Fruit fly (Drosophila melanogaster): ENCODE measurements around the gene CG42724.

Gene CG42724

dm6 chr3R:6401522-6401844 is 33.4 kb upstream of the CG42724 start:
- TF ChIP-seq CG6276 (GFP tag; optimal IDR thresholded peaks at IDR 0.05): no peak
- no peak for TF ChIP-seq CG8632 (GFP tag; optimal IDR thresholded peaks at IDR 0.05)
- no peak for TF ChIP-seq CG15336 (GFP tag; IDR thresholded peaks at IDR 0.05)
- TF ChIP-seq CG8119 (GFP tag; IDR thresholded peaks at IDR 0.05): no peak
- no peak for TF ChIP-seq CG11762 (GFP tag; optimal IDR thresholded peaks at IDR 0.05; ENCODE audit: insufficient read depth)
- TF ChIP-seq Smox (GFP tag; optimal IDR thresholded peaks at IDR 0.05): peak; percentile 57
- TF ChIP-seq topi (GFP tag; optimal IDR thresholded peaks at IDR 0.05): peak; percentile 62
- no peak for TF ChIP-seq Sox15 (GFP tag; optimal IDR thresholded peaks at IDR 0.05)
- no peak for TF ChIP-seq CG6808 (GFP tag; optimal IDR thresholded peaks at IDR 0.05)
- TF ChIP-seq Hr39 (GFP tag; optimal IDR thresholded peaks at IDR 0.05): peak; percentile 60
- TF ChIP-seq CG4318 (GFP tag; optimal IDR thresholded peaks at IDR 0.05): no peak
- peak; percentile 49 for TF ChIP-seq lz (GFP tag; optimal IDR thresholded peaks at IDR 0.05)
- no peak for TF ChIP-seq spab (GFP tag; optimal IDR thresholded peaks at IDR 0.05)
- TF ChIP-seq Eip93F (GFP tag; optimal IDR thresholded peaks at IDR 0.05): no peak
- TF ChIP-seq CG8319 (GFP tag; optimal IDR thresholded peaks at IDR 0.05): no peak
- TF ChIP-seq eg (GFP tag; IDR thresholded peaks at IDR 0.05): 0 out of 3 replicates have a peak, but pooled peaks have one; percentile 25
- TF ChIP-seq Hr4 (GFP tag; optimal IDR thresholded peaks at IDR 0.05): no peak
- TF ChIP-seq Eip78C (GFP tag): peak; percentile 55
- no peak for TF ChIP-seq Sox14 (GFP tag; optimal IDR thresholded peaks at IDR 0.05)
- no peak for TF ChIP-seq CG6792 (GFP tag; optimal IDR thresholded peaks at IDR 0.05)
- TF ChIP-seq Eip75B (GFP tag; optimal IDR thresholded peaks at IDR 0.05): no peak
- no peak for TF ChIP-seq Lpt (GFP tag; optimal IDR thresholded peaks at IDR 0.05)
- TF ChIP-seq CG6163 (GFP tag; IDR thresholded peaks at IDR 0.05): no peak
- no peak for TF ChIP-seq fd59A (GFP tag; optimal IDR thresholded peaks at IDR 0.05)
- no peak for TF ChIP-seq salr (GFP tag; optimal IDR thresholded peaks at IDR 0.05)
- TF ChIP-seq CG31627 (GFP tag; optimal IDR thresholded peaks at IDR 0.05): peak; percentile 52
- no peak for TF ChIP-seq ss (GFP tag; optimal IDR thresholded peaks at IDR 0.05)
- TF ChIP-seq CG34406 (GFP tag; optimal IDR thresholded peaks at IDR 0.05): peak; percentile 19
- TF ChIP-seq CG10631 (GFP tag; optimal IDR thresholded peaks at IDR 0.05): peak; percentile 14
- TF ChIP-seq Hr38 (GFP tag; optimal IDR thresholded peaks at IDR 0.05): no peak
- peak; percentile 81 for TF ChIP-seq svp (GFP tag)
- TF ChIP-seq Met (GFP tag; optimal IDR thresholded peaks at IDR 0.05): peak; percentile 74
- TF ChIP-seq acj6 (GFP tag; optimal IDR thresholded peaks at IDR 0.05): peak; percentile 17
- no peak for TF ChIP-seq CG3919 (GFP tag; optimal IDR thresholded peaks at IDR 0.05)
- TF ChIP-seq cyc (GFP tag; optimal IDR thresholded peaks at IDR 0.05): peak; percentile 50
- TF ChIP-seq Sox102F (GFP tag; optimal IDR thresholded peaks at IDR 0.05): peak; percentile 43
- no peak for TF ChIP-seq CG10669 (GFP tag; optimal IDR thresholded peaks at IDR 0.05)
- TF ChIP-seq esn (GFP tag; optimal IDR thresholded peaks at IDR 0.05): peak; percentile 55
- no peak for TF ChIP-seq fkh (GFP tag; optimal IDR thresholded peaks at IDR 0.05)
- no peak for TF ChIP-seq CG9139 (GFP tag; optimal IDR thresholded peaks at IDR 0.05)
- TF ChIP-seq net (GFP tag; optimal IDR thresholded peaks at IDR 0.05): no peak
- no peak for TF ChIP-seq dac (GFP tag; optimal IDR thresholded peaks at IDR 0.05)
- TF ChIP-seq CG11902 (GFP tag; optimal IDR thresholded peaks at IDR 0.05): no peak
- TF ChIP-seq achi (GFP tag; optimal IDR thresholded peaks at IDR 0.05): no peak
- TF ChIP-seq CG1621 (tag; optimal IDR thresholded peaks at IDR 0.05): no peak
- peak; percentile 6 for TF ChIP-seq OdsH (GFP tag; optimal IDR thresholded peaks at IDR 0.05)
- no peak for TF ChIP-seq CG6854 (GFP tag; optimal IDR thresholded peaks at IDR 0.05)
- peak; percentile 44 for TF ChIP-seq CG32006 (GFP tag; optimal IDR thresholded peaks at IDR 0.05)
- TF ChIP-seq Ets21C (GFP tag; optimal IDR thresholded peaks at IDR 0.05): peak; percentile 36
- TF ChIP-seq CG11294 (GFP tag; IDR thresholded peaks at IDR 0.05): no peak
- TF ChIP-seq CG3032 (tag; optimal IDR thresholded peaks at IDR 0.05): no peak
- TF ChIP-seq Ets96B (tag; optimal IDR thresholded peaks at IDR 0.05): no peak
- TF ChIP-seq fd85E (GFP tag; optimal IDR thresholded peaks at IDR 0.05): no peak
- TF ChIP-seq CG16779 (tag; optimal IDR thresholded peaks at IDR 0.05): no peak
